Fruit fly (Drosophila melanogaster): Measurements from ENCODE around the gene CG43055.
A peak's percentile ranks its signal among the peaks of the same experiment; 100 is the strongest.

Gene CG43055

dm6 chr2L:4368553-4369268 is 42.2 kb upstream of the CG43055 start:
- no peak for TF ChIP-seq CG17806 (tag; optimal IDR thresholded peaks at IDR 0.05)
- no peak for TF ChIP-seq EcR (GFP tag; optimal IDR thresholded peaks at IDR 0.05)
- TF ChIP-seq D1 (tag; optimal IDR thresholded peaks at IDR 0.05): no peak
- no peak for TF ChIP-seq Pif1B (GFP tag; optimal IDR thresholded peaks at IDR 0.05)
- TF ChIP-seq CG15710 (tag; optimal IDR thresholded peaks at IDR 0.05): no peak
- TF ChIP-seq Ets98B (GFP tag; IDR thresholded peaks at IDR 0.05): no peak
- no peak for TF ChIP-seq fd96Ca (GFP tag; IDR thresholded peaks at IDR 0.05)
- no peak for TF ChIP-seq Snoo (tag; optimal IDR thresholded peaks at IDR 0.05)
- TF ChIP-seq CG9948 (tag; optimal IDR thresholded peaks at IDR 0.05): no peak
- TF ChIP-seq CG34367 (tag; optimal IDR thresholded peaks at IDR 0.05): no peak
- no peak for TF ChIP-seq gl (tag; optimal IDR thresholded peaks at IDR 0.05)
- TF ChIP-seq rn (GFP tag; IDR thresholded peaks at IDR 0.05): no peak
- TF ChIP-seq CG8159 (tag; optimal IDR thresholded peaks at IDR 0.05): no peak
- TF ChIP-seq Pif1A (GFP tag; optimal IDR thresholded peaks at IDR 0.05): no peak
- TF ChIP-seq CG14655 (GFP tag; optimal IDR thresholded peaks at IDR 0.05): no peak
- no peak for TF ChIP-seq CG12605 (GFP tag; IDR thresholded peaks at IDR 0.05)

dm6 chr2L:4370007-4370521 is 40.9 kb upstream of the CG43055 start:
- no peak for TF ChIP-seq CG4496 (GFP tag; IDR thresholded peaks at IDR 0.05)
- TF ChIP-seq CG10348 (GFP tag; IDR thresholded peaks at IDR 0.05): no peak
- TF ChIP-seq gl (tag; optimal IDR thresholded peaks at IDR 0.05): no peak
- no peak for TF ChIP-seq rn (GFP tag; IDR thresholded peaks at IDR 0.05)
- TF ChIP-seq CG12605 (GFP tag; IDR thresholded peaks at IDR 0.05): no peak
- TF ChIP-seq Snoo (tag; optimal IDR thresholded peaks at IDR 0.05): no peak
- no peak for TF ChIP-seq CG32121 (GFP tag; IDR thresholded peaks at IDR 0.05)
- no peak for TF ChIP-seq CG9948 (tag; optimal IDR thresholded peaks at IDR 0.05)
- no peak for TF ChIP-seq CG14655 (GFP tag; optimal IDR thresholded peaks at IDR 0.05)
- TF ChIP-seq D1 (tag; optimal IDR thresholded peaks at IDR 0.05): no peak
- TF ChIP-seq CG34367 (tag; optimal IDR thresholded peaks at IDR 0.05): no peak
- no peak for TF ChIP-seq CG8159 (tag; optimal IDR thresholded peaks at IDR 0.05)

- TF ChIP-seq EcR (GFP tag; optimal IDR thresholded peaks at IDR 0.05) (peak; percentile 76), rn (GFP tag; IDR thresholded peaks at IDR 0.05) (no peak)
Measured at dm6 chr2L:4370592-4370991, 40.4 kb upstream of the CG43055 start.

dm6 chr2L:4371516-4372136 is 39.3 kb upstream of the CG43055 start:
- TF ChIP-seq CG17806 (tag; optimal IDR thresholded peaks at IDR 0.05) (peak; percentile 21), CG34367 (tag; optimal IDR thresholded peaks at IDR 0.05) (peak; percentile 15), fd96Ca (GFP tag; IDR thresholded peaks at IDR 0.05) (peak; percentile 63; the same call in 2 of the 3 replicates), CG13204 (GFP tag; optimal IDR thresholded peaks at IDR 0.05) (peak; percentile 89), Pif1A (GFP tag; optimal IDR thresholded peaks at IDR 0.05) (peak; percentile 55), CG9948 (tag; optimal IDR thresholded peaks at IDR 0.05) (peak; percentile 47), CG12605 (GFP tag; IDR thresholded peaks at IDR 0.05) (0 out of 2 replicates have a peak, but pooled peaks have one; percentile 29), CG32121 (GFP tag; IDR thresholded peaks at IDR 0.05) (peak; percentile 32; the same call in 1 of the 2 replicates), Snoo (tag; optimal IDR thresholded peaks at IDR 0.05) (peak; percentile 59), CG14655 (GFP tag; optimal IDR thresholded peaks at IDR 0.05) (peak; percentile 41), rn (GFP tag; IDR thresholded peaks at IDR 0.05) (no peak), gl (tag; optimal IDR thresholded peaks at IDR 0.05) (peak; percentile 38), EcR (GFP tag; optimal IDR thresholded peaks at IDR 0.05) (peak; percentile 76), Pif1B (GFP tag; optimal IDR thresholded peaks at IDR 0.05) (peak; percentile 62), CG8301 (tag; optimal IDR thresholded peaks at IDR 0.05) (peak; percentile 14), Ets98B (GFP tag; IDR thresholded peaks at IDR 0.05) (peak; percentile 67), CG8159 (tag; optimal IDR thresholded peaks at IDR 0.05) (peak; percentile 66), CG4496 (GFP tag; IDR thresholded peaks at IDR 0.05) (peak; percentile 71; the same call in 2 of the 3 replicates), CG10348 (GFP tag; IDR thresholded peaks at IDR 0.05) (no peak), D1 (tag; optimal IDR thresholded peaks at IDR 0.05) (peak; percentile 26), CG15710 (tag; optimal IDR thresholded peaks at IDR 0.05) (peak; percentile 60)

dm6 chr2L:4372802-4373570 is 38.0 kb upstream of the CG43055 start:
- TF ChIP-seq CG9948 (tag; optimal IDR thresholded peaks at IDR 0.05): no peak
- peak; percentile 33 for TF ChIP-seq EcR (GFP tag; optimal IDR thresholded peaks at IDR 0.05)

Measured in whole organism, pupa.